Worm (Caenorhabditis elegans): ENCODE results near the gene W08G11.3.

ce11 chrV:16322155-16322554 lies 45.3 kb upstream of the W08G11.3 start:
- TF ChIP-seq egl-27 (tag; optimal IDR thresholded peaks at IDR 0.05) (no peak), F37D6.2 (tag; optimal IDR thresholded peaks at IDR 0.05) (no peak), dve-1 (tag; optimal IDR thresholded peaks at IDR 0.05; ENCODE audit: insufficient read depth) (no peak), nhr-76 (tag; optimal IDR thresholded peaks at IDR 0.05) (no peak), ztf-11 (tag; optimal IDR thresholded peaks at IDR 0.05) (no peak), daf-12 (tag; optimal IDR thresholded peaks at IDR 0.05) (no peak), zfp-3 (GFP tag; conservative IDR thresholded peaks at IDR 0.05) (no peak), aha-1 (tag) (no peak), nhr-111 (GFP tag; optimal IDR thresholded peaks at IDR 0.05) (no peak), D1046.2 (GFP tag; IDR thresholded peaks at IDR 0.05) (no peak), mep-1 (tag; optimal IDR thresholded peaks at IDR 0.05) (no peak), dpl-1 (GFP tag; optimal IDR thresholded peaks at IDR 0.05) (no peak)

Measured in whole organism, L4 larva.